Fruit fly (Drosophila melanogaster): ENCODE results near the gene Glut3.

- TF ChIP-seq CG8478 (optimal IDR thresholded peaks at IDR 0.05) (no peak), CTCF (optimal IDR thresholded peaks at IDR 0.05) (no peak)
Observed at dm6 chr3R:16783148-16783708, 4.9 kb upstream of the Glut3 start.
